Fruit fly (Drosophila melanogaster): Measurements from ENCODE around the gene CG8031.

The CG8031 gene

DNA sequence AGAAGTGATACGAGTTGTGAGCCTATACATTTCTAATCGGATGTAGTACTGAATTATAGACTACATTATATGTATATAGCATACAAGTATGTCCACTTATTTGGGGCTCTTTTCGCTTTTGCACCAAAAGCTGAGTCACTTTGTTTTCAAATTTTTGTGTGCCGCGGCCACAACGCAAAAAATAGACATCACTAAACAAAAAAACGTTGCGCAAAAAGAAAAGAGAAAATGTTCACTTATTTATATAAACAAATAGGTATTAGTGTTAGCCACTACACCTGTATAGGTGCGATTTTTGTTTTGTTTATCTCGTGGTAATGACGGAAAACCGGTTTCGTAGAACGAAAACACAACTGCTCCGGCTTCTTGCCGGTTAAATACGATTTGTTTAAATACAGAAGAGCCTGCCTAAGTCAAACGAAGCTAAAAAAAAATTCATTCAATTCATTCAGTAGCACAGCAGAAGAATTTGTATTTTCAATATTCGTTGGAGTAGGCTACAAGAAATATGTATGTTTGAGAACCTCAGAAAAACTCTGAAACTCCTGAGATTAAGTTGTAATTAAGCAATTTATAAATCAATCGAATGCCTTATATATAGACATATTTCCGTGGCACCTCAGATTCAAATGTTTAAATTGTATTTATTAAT, 28.0 kb downstream of the CG8031 start (continued):
- TF ChIP-seq CG1603 (tag; optimal IDR thresholded peaks at IDR 0.05) (no peak), CG17568 (GFP tag; optimal IDR thresholded peaks at IDR 0.05) (no peak), Sin3A (optimal IDR thresholded peaks at IDR 0.05) (no peak), cad (GFP tag; optimal IDR thresholded peaks at IDR 0.05) (no peak), CG10431 (GFP tag; optimal IDR thresholded peaks at IDR 0.05) (no peak), CG2120 (GFP tag; optimal IDR thresholded peaks at IDR 0.05) (peak; percentile 37), CG10267 (tag; optimal IDR thresholded peaks at IDR 0.05) (no peak), unpg (GFP tag; optimal IDR thresholded peaks at IDR 0.05) (no peak), chm (GFP tag; IDR thresholded peaks at IDR 0.05) (no peak), CG9215 (GFP tag; IDR thresholded peaks at IDR 0.05) (no peak), CG11696 (GFP tag; IDR thresholded peaks at IDR 0.05) (0 out of 2 replicates have a peak, but pooled peaks have one; percentile 4), CG8359 (GFP tag; optimal IDR thresholded peaks at IDR 0.05; ENCODE audit: borderline replicate concordance) (no peak), Ptx1 (GFP tag; IDR thresholded peaks at IDR 0.05) (no peak), CG17328 (GFP tag; IDR thresholded peaks at IDR 0.05) (no peak), Rfx (GFP tag; IDR thresholded peaks at IDR 0.05) (peak; percentile 49), scrt (GFP tag; optimal IDR thresholded peaks at IDR 0.05) (no peak), NK7.1 (GFP tag; optimal IDR thresholded peaks at IDR 0.05) (no peak), CG15011 (GFP tag; optimal IDR thresholded peaks at IDR 0.05) (no peak), Fer2 (tag; optimal IDR thresholded peaks at IDR 0.05) (no peak), org-1 (GFP tag; optimal IDR thresholded peaks at IDR 0.05) (no peak), exex (tag; optimal IDR thresholded peaks at IDR 0.05) (peak; percentile 37), grau (tag; optimal IDR thresholded peaks at IDR 0.05) (peak; percentile 96), CG34422 (GFP tag; IDR thresholded peaks at IDR 0.05) (peak; percentile 27; the same call in 1 of the 3 replicates), CG18011 (GFP tag; optimal IDR thresholded peaks at IDR 0.05) (no peak), Gug (GFP tag; IDR thresholded peaks at IDR 0.05) (no peak), insv (GFP tag; optimal IDR thresholded peaks at IDR 0.05) (no peak), Atf3 (GFP tag; optimal IDR thresholded peaks at IDR 0.05) (no peak), cg (GFP tag; optimal IDR thresholded peaks at IDR 0.05) (peak; percentile 64), Hr3 (GFP tag; optimal IDR thresholded peaks at IDR 0.05) (no peak), Kr (GFP tag; optimal IDR thresholded peaks at IDR 0.05) (no peak), Dll (GFP tag; IDR thresholded peaks at IDR 0.05; ENCODE audit: partially characterized antibody) (no peak), slou (GFP tag; optimal IDR thresholded peaks at IDR 0.05) (no peak), CG5245 (GFP tag; optimal IDR thresholded peaks at IDR 0.05) (no peak), sima (GFP tag; optimal IDR thresholded peaks at IDR 0.05) (no peak), Drgx (GFP tag; IDR thresholded peaks at IDR 0.05) (peak; percentile 28; the same call in 1 of the 2 replicates), CG7556 (GFP tag; optimal IDR thresholded peaks at IDR 0.05) (no peak), CG17829 (tag; optimal IDR thresholded peaks at IDR 0.05) (no peak), nerfin-2 (GFP tag; IDR thresholded peaks at IDR 0.05; ENCODE audit: partially characterized antibody) (no peak), shn (GFP tag; optimal IDR thresholded peaks at IDR 0.05) (no peak), CG13287 (GFP tag; IDR thresholded peaks at IDR 0.05; ENCODE audit: partially characterized antibody) (peak; percentile 5; the same call in 1 of the 2 replicates), caup (GFP tag; optimal IDR thresholded peaks at IDR 0.05; ENCODE audit: severe bottlenecking) (no peak), CG33213 (GFP tag; optimal IDR thresholded peaks at IDR 0.05) (no peak), tx (GFP tag; optimal IDR thresholded peaks at IDR 0.05) (no peak), Meics (GFP tag; optimal IDR thresholded peaks at IDR 0.05) (no peak), pfk (GFP tag; optimal IDR thresholded peaks at IDR 0.05) (no peak), CG32532 (GFP tag; IDR thresholded peaks at IDR 0.05) (peak; percentile 41; the same call in 1 of the 2 replicates), pzg (GFP tag; optimal IDR thresholded peaks at IDR 0.05) (no peak), dysf (GFP tag; IDR thresholded peaks at IDR 0.05) (no peak), CG18599 (GFP tag; optimal IDR thresholded peaks at IDR 0.05) (no peak), ttk (GFP tag; IDR thresholded peaks at IDR 0.05) (no peak)
